Fruit fly (Drosophila melanogaster): ENCODE data around the gene CG2059.

- TF ChIP-seq psq (optimal IDR thresholded peaks at IDR 0.05) (no peak), h (optimal IDR thresholded peaks at IDR 0.05) (no peak), insv (optimal IDR thresholded peaks at IDR 0.05) (no peak), ttk (optimal IDR thresholded peaks at IDR 0.05) (no peak), Sin3A (optimal IDR thresholded peaks at IDR 0.05) (no peak)
Observed at dm6 chrX:7300722-7301350, 14.7 kb downstream of the CG2059 start.
